Fruit fly (Drosophila melanogaster) S2 (cell line): ENCODE results near the gene Polr1B.
A peak's percentile ranks its signal among the peaks of the same experiment; 100 is the strongest.

Source experiments
- CG8478 ChIP-seq: fragments of >200 bp; optimal IDR thresholded peaks from 2 replicates; lab custom pipeline; 2018
- CTCF ChIP-seq, 2 experiments: fragments of >200 bp; optimal IDR thresholded peaks; 2 replicates each; lab custom pipeline; 2018

DNA sequence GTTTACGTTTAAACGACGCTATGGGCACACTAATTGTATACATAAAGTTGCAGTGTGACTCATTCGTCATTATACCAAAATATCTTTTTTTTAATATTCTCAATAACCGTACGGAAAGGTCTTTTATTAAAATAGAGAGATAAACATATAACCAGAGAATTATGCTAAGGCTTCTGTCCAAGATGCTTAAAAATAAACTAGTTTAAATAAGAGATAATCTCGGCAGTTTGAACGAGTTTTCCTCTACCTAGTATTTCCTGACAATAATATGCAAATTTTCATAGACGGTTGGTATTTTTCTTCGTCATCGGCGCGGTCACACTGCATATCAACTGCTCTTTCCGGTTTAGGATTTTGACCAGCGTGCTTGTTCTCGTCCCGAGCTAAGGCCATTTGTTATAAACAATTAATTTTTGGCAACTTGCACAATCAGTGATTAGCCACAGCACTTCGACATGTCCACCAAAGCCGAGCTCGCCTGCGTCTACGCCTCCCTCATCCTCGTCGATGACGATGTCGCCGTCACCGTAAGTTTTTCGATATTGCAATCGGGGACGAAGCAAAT, 15.6 kb downstream of the Polr1B start, which contains the start of the genes CG13690 and RpLP1:
- TF ChIP-seq CTCF (optimal IDR thresholded peaks at IDR 0.05; lab: Kevin White, UChicago) (peak in 1 of 2 experiments; percentile 9), CG8478 (lab: Kevin White, UChicago) (no peak)
